Worm (Caenorhabditis elegans): ENCODE results near the gene thn-5.

DNA sequence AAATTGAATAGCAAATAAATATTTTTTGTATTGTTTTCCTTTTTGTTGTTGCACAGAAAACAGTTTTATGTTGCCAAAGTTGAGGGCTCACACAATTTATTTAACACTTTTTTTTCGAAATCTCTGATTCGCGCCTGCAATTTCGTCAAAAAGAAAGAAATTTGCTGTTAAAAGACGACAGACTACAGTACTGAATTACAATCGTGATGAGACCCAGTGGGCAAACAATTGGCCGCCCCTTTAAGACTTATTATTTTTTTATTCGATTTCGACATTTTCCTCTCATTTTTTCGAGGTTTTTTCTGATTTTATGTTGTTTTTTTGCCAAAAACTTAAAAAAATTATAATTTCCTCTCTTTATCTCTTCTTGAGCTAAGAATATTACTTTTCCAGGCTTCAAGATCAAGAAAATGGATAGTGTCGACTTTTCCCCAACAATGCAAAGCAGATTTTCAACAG is 43.5 kb downstream of the thn-5 start, which contains the start of gene slfl-4:
- TF ChIP-seq ztf-23 (GFP tag; IDR thresholded peaks at IDR 0.05) = no peak
- TF ChIP-seq tab-1 (GFP tag; IDR thresholded peaks at IDR 0.05) = no peak
- TF ChIP-seq cog-1 (tag; optimal IDR thresholded peaks at IDR 0.05) = no peak
- no peak for TF ChIP-seq flt-1 (GFP tag; IDR thresholded peaks at IDR 0.05)
- TF ChIP-seq klf-2 (GFP tag; conservative IDR thresholded peaks at IDR 0.05) = no peak
- TF ChIP-seq med-1 (GFP tag; optimal IDR thresholded peaks at IDR 0.05; ENCODE audit: insufficient read depth) = no peak
- no peak for TF ChIP-seq ref-1 (GFP tag; conservative IDR thresholded peaks at IDR 0.05)
